Worm (Caenorhabditis elegans) whole organism, L2 larva: ENCODE data around the gene ula-1.

Experiments
- C34F6.9 ChIP-seq: fragments of 150-350 bp; optimal IDR thresholded peaks from 2 replicates; lab custom pipeline; 2014; ENCODE audit warnings: missing biosample characterization, missing genetic modification characterization
- F13H6.1 ChIP-seq: sonication (generic microtip); optimal IDR thresholded peaks from 2 replicates; lab custom pipeline; 2016; ENCODE audit warnings: missing genetic modification characterization, missing compliant biosample characterization
- R02D3.7 ChIP-seq: fragments of 150-350 bp; optimal IDR thresholded peaks from 2 replicates; lab custom pipeline; 2014; ENCODE audit warnings: missing biosample characterization, missing genetic modification characterization
- ZK546.5 ChIP-seq: sonication (generic microtip); optimal IDR thresholded peaks from 2 replicates; lab custom pipeline; 2017; ENCODE audit warnings: missing biosample characterization, missing genetic modification characterization
- alr-1 ChIP-seq: fragments of 150-350 bp; optimal IDR thresholded peaks from 2 replicates; lab custom pipeline; 2014; ENCODE audit warnings: missing biosample characterization, missing genetic modification characterization
- aly-2 ChIP-seq: fragments of 150-350 bp; optimal IDR thresholded peaks from 2 replicates; lab custom pipeline; 2014; ENCODE audit warnings: missing biosample characterization, missing genetic modification characterization
- ceh-82 ChIP-seq: fragments of 150-350 bp; optimal IDR thresholded peaks from 2 replicates; lab custom pipeline; 2014; ENCODE audit warnings: missing biosample characterization, missing genetic modification characterization
- crh-2 ChIP-seq: sonication (generic microtip); optimal IDR thresholded peaks from 2 replicates; lab custom pipeline; 2017; ENCODE audit warnings: missing biosample characterization, missing genetic modification characterization
- dmd-4 ChIP-seq: sonication (generic microtip); optimal IDR thresholded peaks from 2 replicates; lab custom pipeline; 2017; ENCODE audit warnings: missing biosample characterization, missing genetic modification characterization
- egl-27 ChIP-seq: sonication (generic microtip); optimal IDR thresholded peaks from 3 replicates; lab custom pipeline; 2017; ENCODE audit warnings: missing biosample characterization, missing genetic modification reagents, missing genetic modification characterization
- elt-3 ChIP-seq: sonication (generic microtip); optimal IDR thresholded peaks from 2 replicates; lab custom pipeline; 2017; ENCODE audit warnings: missing biosample characterization, missing genetic modification characterization
- fos-1 ChIP-seq: fragments of 150-350 bp; optimal IDR thresholded peaks from 2 replicates; lab custom pipeline; 2014; ENCODE audit warnings: missing biosample characterization, missing genetic modification characterization
- gmeb-1 ChIP-seq: fragments of 150-350 bp; optimal IDR thresholded peaks from 2 replicates; lab custom pipeline; 2014; ENCODE audit warnings: missing biosample characterization, missing genetic modification characterization
- lin-13 ChIP-seq: fragments of 150-350 bp; optimal IDR thresholded peaks from 2 replicates; lab custom pipeline; 2014; ENCODE audit warnings: missing biosample characterization, missing genetic modification reagents, missing genetic modification characterization
- lin-39 ChIP-seq: fragments of 150-350 bp; optimal IDR thresholded peaks from 2 replicates; lab custom pipeline; 2014; ENCODE audit warnings: missing biosample characterization, missing genetic modification reagents, missing genetic modification characterization
- lsy-2 ChIP-seq, 2 experiments: fragments of 150-350 bp in 1 of 2; sonication (generic microtip) in 1 of 2; optimal IDR thresholded peaks; 2 replicates each; lab custom pipeline; 2014 to 2017; ENCODE audit warnings: missing biosample characterization in 2 of 2, missing genetic modification characterization in 2 of 2
- mab-5 ChIP-seq: fragments of 150-350 bp; optimal IDR thresholded peaks from 2 replicates; lab custom pipeline; 2014; ENCODE audit warnings: missing biosample characterization, missing genetic modification characterization
- mdl-1 ChIP-seq, 2 experiments: fragments of 150-350 bp in 1 of 2; sonication (generic microtip) in 1 of 2; optimal IDR thresholded peaks; 2 replicates each; lab custom pipeline; 2017; ENCODE audit warnings: missing biosample characterization in 2 of 2, missing genetic modification characterization in 2 of 2
- nhr-129 ChIP-seq: fragments of 150-350 bp; optimal IDR thresholded peaks from 2 replicates; lab custom pipeline; 2014; ENCODE audit warnings: missing biosample characterization, missing genetic modification characterization
- nhr-23 ChIP-seq: fragments of 150-350 bp; optimal IDR thresholded peaks from 2 replicates; lab custom pipeline; 2014; ENCODE audit warnings: missing biosample characterization, missing genetic modification reagents, missing genetic modification characterization
- nhr-25 ChIP-seq: fragments of 150-350 bp; sonication (generic microtip); optimal IDR thresholded peaks from 3 replicates; lab custom pipeline; 2014; ENCODE audit warnings: missing biosample characterization, missing genetic modification characterization
- nhr-6 ChIP-seq: fragments of 150-350 bp; optimal IDR thresholded peaks from 2 replicates; lab custom pipeline; 2014; ENCODE audit warnings: missing biosample characterization, missing genetic modification characterization
- skn-1 ChIP-seq: sonication (generic microtip); optimal IDR thresholded peaks from 2 replicates; lab custom pipeline; 2017; ENCODE audit warnings: missing biosample characterization, missing genetic modification characterization
- sma-3 ChIP-seq: sonication (generic microtip); optimal IDR thresholded peaks from 2 replicates; lab custom pipeline; 2016; ENCODE audit warnings: missing genetic modification reagents, missing genetic modification characterization, missing compliant biosample characterization
- unc-55 ChIP-seq: fragments of 150-350 bp; sonication (generic microtip); optimal IDR thresholded peaks from 3 replicates; lab custom pipeline; 2014; ENCODE audit warnings: missing biosample characterization, missing genetic modification reagents, missing genetic modification characterization
- unc-62 ChIP-seq: fragments of 150-350 bp; optimal IDR thresholded peaks from 2 replicates; lab custom pipeline; 2014; ENCODE audit warnings: missing biosample characterization, missing genetic modification reagents, missing genetic modification characterization
- ztf-1 ChIP-seq: fragments of 200-800 bp; sonication (Bioruptor generic); conservative IDR thresholded peaks from 2 replicates; pipeline ENCODE4 v1.3.6; 2022; ENCODE audit warnings: missing genetic modification characterization, missing compliant biosample characterization
- ztf-11 ChIP-seq: sonication (generic microtip); optimal IDR thresholded peaks from 2 replicates; lab custom pipeline; 2017; ENCODE audit warnings: missing biosample characterization, missing genetic modification characterization

Gene ula-1

DNA sequence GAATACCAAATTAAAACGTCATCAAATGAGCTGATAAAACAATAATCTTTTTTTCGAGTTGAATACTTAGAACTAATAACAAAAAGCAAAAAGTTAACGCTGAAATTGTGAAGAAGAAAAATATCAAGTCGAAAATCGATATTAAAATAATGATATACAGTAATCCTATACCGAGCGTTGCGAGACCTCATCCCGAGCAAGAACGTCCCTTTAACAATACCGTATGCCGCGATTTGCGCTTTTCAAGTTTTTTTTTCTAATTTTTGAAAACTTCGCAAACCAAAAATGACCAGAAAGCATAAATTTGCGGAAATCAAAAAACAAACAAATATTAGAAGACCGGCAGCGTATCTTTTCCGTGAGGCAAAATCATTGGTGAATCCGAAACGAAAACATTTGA is 29.1 kb downstream of the ula-1 start, which contains the start of gene F26F4.5:
F26F4.5 (minus strand) TSS at position 256 of the 400 bp plus-strand sequence.
- TF ChIP-seq ztf-1 (GFP tag; lab: Robert Waterston, UW) (no peak), C34F6.9 (tag; lab: Kevin White, UChicago) (no peak), ZK546.5 (no peak)

DNA sequence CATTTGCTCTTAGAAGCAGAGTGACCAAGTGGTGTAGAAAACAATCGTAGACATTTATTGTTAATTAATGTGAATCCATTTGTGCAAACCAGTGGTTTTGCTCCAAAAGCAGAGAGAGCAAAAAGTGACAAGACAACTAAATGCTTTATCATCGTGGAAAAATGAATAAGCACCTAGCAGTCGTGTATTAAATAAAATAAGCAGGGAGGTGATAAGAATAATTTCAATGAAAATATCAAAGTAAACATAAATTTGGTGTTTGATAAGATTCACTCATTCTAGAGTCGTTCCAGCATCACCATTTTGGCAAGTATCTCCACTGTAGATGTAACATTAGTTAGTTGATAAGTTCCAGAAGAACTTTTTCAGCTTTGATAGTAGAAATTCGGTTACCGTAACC is 32.8 kb downstream of the ula-1 start, which contains the start of gene clec-6:
clec-6 (minus strand) TSS at position 154 of the 400 bp plus-strand sequence.
- TF ChIP-seq unc-62 (GFP tag; lab: Kevin White, UChicago) (no peak), nhr-129 (tag; lab: Kevin White, UChicago) (no peak), fos-1 (tag; lab: Kevin White, UChicago) (peak; percentile 84), ceh-82 (tag; lab: Kevin White, UChicago) (no peak)

DNA sequence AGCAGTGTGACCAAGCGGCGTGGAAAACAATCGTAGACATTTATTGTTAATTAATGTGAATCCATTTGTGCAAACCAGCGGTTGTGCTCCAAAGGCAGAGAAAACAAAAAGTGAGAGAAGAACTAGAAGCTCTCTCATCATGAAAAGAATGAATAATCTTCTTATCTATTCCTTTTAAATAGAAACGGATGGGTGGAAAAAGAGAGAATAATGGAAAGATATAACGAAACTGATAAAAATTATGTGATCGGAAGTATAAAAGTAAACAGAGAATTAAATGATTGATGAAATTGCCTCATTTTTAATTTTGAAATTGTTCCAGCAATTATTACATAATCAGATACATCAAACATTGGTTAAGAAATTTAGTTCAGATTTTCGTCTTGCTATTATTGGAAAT is 36.7 kb downstream of the ula-1 start, which contains the start of gene clec-5:
clec-5 (minus strand) TSS at position 178 of the 400 bp plus-strand sequence.
- TF ChIP-seq F13H6.1 (tag; lab: Kevin White, UChicago): no peak
- TF ChIP-seq lin-39: no peak
- TF ChIP-seq fos-1 (tag; lab: Kevin White, UChicago): peak; percentile 77
- no peak for TF ChIP-seq unc-55 (GFP tag; lab: Kevin White, UChicago)
- TF ChIP-seq ztf-11 (tag; lab: Kevin White, UChicago): no peak
- TF ChIP-seq unc-62 (GFP tag; lab: Kevin White, UChicago): no peak
- TF ChIP-seq mdl-1 (tag; optimal IDR thresholded peaks at IDR 0.05; lab: Kevin White, UChicago): no peak

DNA sequence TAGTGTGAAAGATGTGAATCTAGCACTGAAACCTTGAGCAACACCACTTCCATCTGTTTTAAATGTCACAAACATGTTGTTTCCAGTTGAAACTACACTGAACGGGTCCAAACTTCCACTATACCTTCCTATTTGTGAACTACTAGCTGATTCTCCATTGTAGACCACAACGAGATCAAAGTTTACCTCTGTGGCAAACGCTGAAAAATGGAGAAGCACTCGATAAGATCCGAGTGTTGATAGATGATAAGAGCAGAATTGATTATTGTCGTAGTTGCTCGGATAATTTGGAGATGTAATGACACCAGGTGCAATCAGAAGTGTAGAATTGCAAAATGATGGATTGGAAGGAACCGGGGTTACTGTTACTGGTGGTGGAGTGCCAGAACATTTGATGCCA is 38.2 kb downstream of the ula-1 start:
- TF ChIP-seq fos-1 (tag; lab: Kevin White, UChicago) (peak; percentile 24), dmd-4 (tag; lab: Kevin White, UChicago) (no peak)

DNA sequence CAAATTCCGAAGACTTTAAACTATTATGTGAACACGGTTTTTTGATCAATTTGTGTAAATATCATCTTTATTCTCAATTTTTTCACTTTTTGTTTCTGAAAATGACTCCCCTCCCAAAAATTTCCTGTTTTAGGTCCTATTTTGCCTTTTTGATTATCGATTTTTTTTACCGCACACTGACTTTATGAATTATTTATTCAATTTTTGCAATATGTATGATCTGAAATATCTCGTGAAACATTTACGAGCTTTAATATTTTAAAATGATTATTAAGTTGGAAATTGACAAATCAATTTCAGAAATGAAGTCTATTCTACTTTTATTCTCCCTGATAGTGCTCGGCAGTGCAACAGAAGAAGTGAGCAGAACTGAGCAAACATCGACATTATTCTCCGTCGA is 40.7 kb downstream of the ula-1 start, which contains the start of gene C35D10.1:
C35D10.1 (plus strand) TSS at position 301 of the 400 bp plus-strand sequence.
- TF ChIP-seq aly-2 (tag; lab: Kevin White, UChicago) (no peak), mdl-1 (tag; optimal IDR thresholded peaks at IDR 0.05; lab: Kevin White, UChicago) (no peak), alr-1 (tag; lab: Kevin White, UChicago) (no peak), ceh-82 (tag; lab: Kevin White, UChicago) (no peak), dmd-4 (tag; lab: Kevin White, UChicago) (no peak), egl-27 (tag; lab: Kevin White, UChicago) (no peak), lin-13 (GFP tag; lab: Kevin White, UChicago) (no peak), nhr-25 (tag; lab: Kevin White, UChicago) (no peak), sma-3 (no peak), fos-1 (tag; lab: Kevin White, UChicago) (no peak), nhr-6 (no peak), C34F6.9 (tag; lab: Kevin White, UChicago) (no peak), ztf-1 (GFP tag; lab: Robert Waterston, UW) (no peak), crh-2 (tag; lab: Kevin White, UChicago) (no peak), nhr-23 (tag; lab: Kevin White, UChicago) (no peak), skn-1 (no peak), R02D3.7 (tag; lab: Kevin White, UChicago) (no peak)

DNA sequence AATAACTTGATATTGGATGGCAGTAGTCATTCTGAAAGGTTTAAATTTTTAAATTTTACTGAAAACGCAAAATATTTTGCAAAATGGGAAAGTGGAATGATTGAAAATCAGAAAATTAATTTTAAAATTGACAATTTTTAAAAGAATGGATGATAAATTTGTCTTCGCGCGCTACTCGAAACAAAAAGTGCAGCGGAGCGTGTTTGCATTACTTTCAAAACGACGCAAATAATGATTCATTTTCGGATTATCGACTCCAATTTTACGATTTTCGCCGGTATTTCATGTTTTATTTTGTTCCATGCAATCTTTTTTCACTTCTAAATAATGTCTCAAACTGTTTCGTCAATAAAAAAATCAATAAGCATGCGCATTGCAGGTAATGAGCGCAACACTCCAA is 41.8 kb downstream of the ula-1 start, which contains the start of the genes tost-1 and arx-6:
tost-1 (minus strand) TSS at position 31 of the 400 bp plus-strand sequence.
arx-6 (plus strand) TSS at position 378 of the 400 bp plus-strand sequence.
- TF ChIP-seq nhr-23 (tag; lab: Kevin White, UChicago) (no peak), C34F6.9 (tag; lab: Kevin White, UChicago) (peak; percentile 66), gmeb-1 (tag; lab: Kevin White, UChicago) (peak; percentile 88), lsy-2 (tag; optimal IDR thresholded peaks at IDR 0.05; lab: Kevin White, UChicago) (peak in 1 of 2 experiments; percentile 70), crh-2 (tag; lab: Kevin White, UChicago) (peak; percentile 15), F13H6.1 (tag; lab: Kevin White, UChicago) (peak; percentile 1), unc-55 (GFP tag; lab: Kevin White, UChicago) (peak; percentile 71), elt-3 (tag; lab: Kevin White, UChicago) (no peak), mab-5 (peak; percentile 15), sma-3 (peak; percentile 13), ceh-82 (tag; lab: Kevin White, UChicago) (no peak), fos-1 (tag; lab: Kevin White, UChicago) (peak; percentile 68), nhr-129 (tag; lab: Kevin White, UChicago) (peak; percentile 54)
